Fruit fly (Drosophila melanogaster) whole organism, prepupa: ENCODE results near the gene PVRAP.

ENCODE experiments used
- CG11902 ChIP-seq: fragments of 200-800 bp; sonication (Bioruptor generic); optimal IDR thresholded peaks from 3 replicates; lab custom pipeline; 2016; ENCODE audit warnings: missing biosample characterization, missing genetic modification characterization
- CG15336 ChIP-seq: fragments of 200-800 bp; sonication (Bioruptor generic); IDR thresholded peaks from 2 replicates; pipeline ENCODE4 v1.3.6; 2022; ENCODE audit warnings: missing biosample characterization, missing genetic modification characterization
- CG1621 ChIP-seq: fragments of 200-800 bp; sonication (Bioruptor generic); optimal IDR thresholded peaks from 3 replicates; lab custom pipeline; 2018; ENCODE audit warnings: missing biosample characterization, mild to moderate bottlenecking, missing genetic modification characterization
- CG16779 ChIP-seq: fragments of 200-800 bp; sonication (Bioruptor generic); optimal IDR thresholded peaks from 3 replicates; lab custom pipeline; 2017; ENCODE audit warnings: missing biosample characterization, mild to moderate bottlenecking, missing genetic modification characterization
- CG34406 ChIP-seq: fragments of 200-800 bp; sonication (Bioruptor generic); optimal IDR thresholded peaks from 3 replicates; lab custom pipeline; 2016; ENCODE audit warnings: missing biosample characterization, missing genetic modification characterization
- CG6276 ChIP-seq: fragments of 200-800 bp; sonication (Bioruptor generic); optimal IDR thresholded peaks from 2 replicates; lab custom pipeline; 2017; ENCODE audit warnings: missing biosample characterization, mild to moderate bottlenecking, missing genetic modification characterization
- CG6854 ChIP-seq: fragments of 200-800 bp; sonication (Bioruptor generic); optimal IDR thresholded peaks from 2 replicates; lab custom pipeline; 2017; ENCODE audit warnings: missing biosample characterization, mild to moderate bottlenecking, missing genetic modification characterization
- CG7368 ChIP-seq: fragments of 200-800 bp; sonication (Bioruptor generic); optimal IDR thresholded peaks from 3 replicates; lab custom pipeline; 2016; ENCODE audit warnings: missing biosample characterization, missing genetic modification characterization
- CG8119 ChIP-seq: fragments of 200-800 bp; sonication (Bioruptor generic); IDR thresholded peaks from 3 replicates; pipeline ENCODE4 v1.3.6; 2022; ENCODE audit warnings: missing biosample characterization, missing genetic modification characterization
- Hr38 ChIP-seq: sonication (Bioruptor generic); optimal IDR thresholded peaks from 2 replicates; lab custom pipeline; 2016; ENCODE audit warnings: missing biosample characterization, missing genetic modification characterization
- Hr4 ChIP-seq: fragments of 200-800 bp; sonication (Bioruptor generic); optimal IDR thresholded peaks from 3 replicates; lab custom pipeline; 2016; ENCODE audit warnings: missing biosample characterization, missing genetic modification characterization
- Lpt ChIP-seq: fragments of 200-800 bp; sonication (Bioruptor generic); optimal IDR thresholded peaks from 3 replicates; lab custom pipeline; 2016; ENCODE audit warnings: missing biosample characterization, missing genetic modification characterization
- OdsH ChIP-seq: fragments of 200-800 bp; sonication (Bioruptor generic); optimal IDR thresholded peaks from 3 replicates; lab custom pipeline; 2016; ENCODE audit warnings: missing biosample characterization, missing genetic modification characterization
- Smox ChIP-seq: fragments of 200-800 bp; sonication (Bioruptor generic); optimal IDR thresholded peaks from 3 replicates; lab custom pipeline; 2016; ENCODE audit warnings: missing biosample characterization, missing genetic modification characterization
- Sox14 ChIP-seq: fragments of 200-800 bp; sonication (Bioruptor generic); optimal IDR thresholded peaks from 3 replicates; lab custom pipeline; 2016; ENCODE audit warnings: missing biosample characterization, missing genetic modification characterization
- achi ChIP-seq: fragments of 200-800 bp; sonication (Bioruptor generic); optimal IDR thresholded peaks from 3 replicates; lab custom pipeline; 2016; ENCODE audit warnings: missing biosample characterization, missing genetic modification characterization
- dac ChIP-seq: fragments of 200-800 bp; sonication (Bioruptor generic); optimal IDR thresholded peaks from 2 replicates; lab custom pipeline; 2017; ENCODE audit warnings: missing biosample characterization, mild to moderate bottlenecking, missing genetic modification characterization
- fkh ChIP-seq: fragments of 200-800 bp; sonication (Bioruptor generic); optimal IDR thresholded peaks from 3 replicates; lab custom pipeline; 2017; ENCODE audit warnings: missing biosample characterization, mild to moderate bottlenecking, missing genetic modification characterization, moderate library complexity
- pdm3 ChIP-seq: fragments of 200-800 bp; sonication (Bioruptor generic); optimal IDR thresholded peaks from 3 replicates; lab custom pipeline; 2016; ENCODE audit warnings: missing biosample characterization, missing genetic modification characterization
- spab ChIP-seq: fragments of 200-800 bp; sonication (Bioruptor generic); optimal IDR thresholded peaks from 2 replicates; lab custom pipeline; 2017; ENCODE audit warnings: missing biosample characterization, mild to moderate bottlenecking, missing genetic modification characterization, missing genetic modification reagents
- ss ChIP-seq, 2 experiments: fragments of 200-800 bp; sonication (Bioruptor generic); optimal IDR thresholded peaks; 2 replicates in 1 of 2; 3 replicates in 1 of 2; lab custom pipeline; 2017 to 2018; ENCODE audit warnings: mild to moderate bottlenecking in 2 of 2, missing biosample characterization in 2 of 2, missing genetic modification characterization in 2 of 2, moderate library complexity in 1 of 2
- svp ChIP-seq: fragments of 200-800 bp; sonication (Bioruptor generic); peaks from one replicate; lab custom pipeline; 2016; ENCODE audit warnings: missing biosample characterization, missing genetic modification characterization
- topi ChIP-seq: fragments of 200-800 bp; sonication (Bioruptor generic); optimal IDR thresholded peaks from 3 replicates; lab custom pipeline; 2016; ENCODE audit warnings: missing biosample characterization, missing genetic modification characterization
- vri ChIP-seq: fragments of 200-800 bp; sonication (Bioruptor generic); optimal IDR thresholded peaks from 3 replicates; lab custom pipeline; 2016; ENCODE audit warnings: missing biosample characterization, mild to moderate bottlenecking, missing genetic modification characterization

PVRAP gene

DNA sequence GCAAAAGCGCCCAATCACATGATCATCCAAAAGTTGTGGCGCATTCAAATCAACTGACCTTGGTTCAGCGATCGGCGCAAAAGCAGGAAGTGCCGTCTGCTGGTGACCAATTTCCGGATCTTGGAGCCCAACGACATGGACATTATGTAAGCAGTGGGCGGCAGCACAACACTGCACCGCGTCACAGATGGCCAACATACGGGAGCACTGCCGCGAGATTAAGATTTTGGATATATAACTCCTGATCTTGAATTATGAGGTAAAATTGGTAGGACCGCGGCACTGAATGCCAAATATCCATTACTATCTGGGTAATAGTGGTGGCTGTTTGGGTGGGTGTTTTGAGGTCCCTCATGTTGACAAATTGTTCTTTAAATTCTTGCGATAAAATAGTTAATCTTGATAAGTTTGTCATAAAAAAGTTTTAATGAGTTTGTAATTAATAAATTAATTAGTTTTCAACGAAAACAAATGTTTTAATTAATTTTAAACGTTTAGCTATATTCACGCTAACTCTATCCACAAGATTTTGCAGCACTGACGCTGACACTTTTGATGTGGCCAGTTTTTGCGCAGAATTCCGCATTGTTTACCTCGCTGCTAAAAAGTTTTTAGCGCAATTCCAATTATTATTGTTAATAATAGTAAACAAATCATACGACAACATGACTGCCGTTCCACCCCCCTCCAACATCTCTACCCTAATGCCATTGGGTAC is 78.1 kb downstream of the PVRAP start, which contains the start of the genes CG13295 and CG6610 (continued):
- TF ChIP-seq Sox14 (GFP tag; lab: Kevin White, UChicago) (peak; percentile 77), CG7368 (GFP tag; lab: Kevin White, UChicago) (no peak), CG6276 (GFP tag; lab: Kevin White, UChicago) (no peak), CG15336 (peak; percentile 35; the same call in 1 of the 2 replicates), CG8119 (no peak), fkh (GFP tag; lab: Kevin White, UChicago) (peak; percentile 84), OdsH (GFP tag; lab: Kevin White, UChicago) (no peak), CG16779 (no peak), dac (GFP tag; lab: Kevin White, UChicago) (no peak), Hr38 (GFP tag; lab: Kevin White, UChicago) (no peak), spab (GFP tag; lab: Kevin White, UChicago) (no peak), CG11902 (no peak), Hr4 (GFP tag; lab: Kevin White, UChicago) (peak; percentile 52), svp (GFP tag; lab: Kevin White, UChicago) (no peak), CG1621 (tag; lab: Kevin White, UChicago) (no peak), vri (GFP tag; lab: Kevin White, UChicago) (peak; percentile 44), CG34406 (no peak), pdm3 (no peak), CG6854 (no peak), achi (GFP tag; lab: Kevin White, UChicago) (peak; percentile 44), topi (peak; percentile 42), Lpt (GFP tag; lab: Kevin White, UChicago) (no peak), Smox (GFP tag; lab: Kevin White, UChicago) (peak; percentile 48), ss (GFP tag; optimal IDR thresholded peaks at IDR 0.05; lab: Kevin White, UChicago) (peak in 1 of 2 experiments; percentile 44)
